Worm (Caenorhabditis elegans) whole organism, L1 larva: ENCODE data around the gene srx-39.

Experiments used
- ama-1 ChIP-seq: fragments of 150-350 bp; optimal IDR thresholded peaks from 2 replicates; lab custom pipeline; 2014
- ces-1 ChIP-seq: fragments of 150-350 bp; optimal IDR thresholded peaks from 2 replicates; lab custom pipeline; 2014; ENCODE audit warnings: missing biosample characterization, missing genetic modification reagents, missing genetic modification characterization
- mep-1 ChIP-seq: fragments of 150-350 bp; optimal IDR thresholded peaks from 2 replicates; lab custom pipeline; 2014; ENCODE audit warnings: missing biosample characterization, missing genetic modification characterization
- nhr-76 ChIP-seq: sonication (generic microtip); optimal IDR thresholded peaks from 2 replicates; lab custom pipeline; 2017; ENCODE audit warnings: missing biosample characterization, missing genetic modification characterization
- nhr-85 ChIP-seq: sonication (generic microtip); peaks from one replicate; lab custom pipeline; 2016; ENCODE audit warnings: missing genetic modification characterization, inconsistent platforms, missing compliant biosample characterization
- ztf-4 ChIP-seq: fragments of 150-350 bp; optimal IDR thresholded peaks from 2 replicates; lab custom pipeline; 2014; ENCODE audit warnings: missing biosample characterization, missing genetic modification characterization

ce11 chrV:5204127-5204526 is 46.6 kb upstream of the srx-39 start, which contains the start of gene ttc-37:
- TF ChIP-seq ces-1 (GFP tag; lab: Kevin White, UChicago) = no peak
- TF ChIP-seq ama-1 (lab: Kevin White, UChicago) = no peak
- peak; percentile 70 for TF ChIP-seq mep-1 (tag; lab: Kevin White, UChicago)
- no peak for TF ChIP-seq ztf-4 (tag; lab: Kevin White, UChicago)
- peak; percentile 75 for TF ChIP-seq nhr-85
- TF ChIP-seq nhr-76 (tag; lab: Kevin White, UChicago) = no peak
